Worm (Caenorhabditis elegans) whole organism, L4 larva: ENCODE measurements around the gene F46C3.7.

Experiments used
- aha-1 ChIP-seq: fragments of 150-350 bp; peaks from one replicate; lab custom pipeline; 2014; ENCODE audit warnings: missing biosample characterization, missing genetic modification characterization
- aly-2 ChIP-seq: sonication (generic microtip); optimal IDR thresholded peaks from 2 replicates; lab custom pipeline; 2018; ENCODE audit warnings: missing biosample characterization, missing genetic modification characterization
- ceh-20 ChIP-seq: fragments of 200-800 bp; sonication (Bioruptor generic); IDR thresholded peaks from 2 replicates; pipeline ENCODE4 v1.3.6; 2022; ENCODE audit warnings: missing genetic modification reagents, missing genetic modification characterization, missing compliant biosample characterization
- daf-19 ChIP-seq: fragments of 200-800 bp; sonication (Bioruptor generic); conservative IDR thresholded peaks from 2 replicates; pipeline ENCODE4 v1.3.6; 2022; ENCODE audit warnings: missing genetic modification characterization, missing compliant biosample characterization
- egl-27 ChIP-seq: sonication (generic microtip); optimal IDR thresholded peaks from 3 replicates; lab custom pipeline; 2017; ENCODE audit warnings: missing biosample characterization, missing genetic modification reagents, missing genetic modification characterization
- fkh-10 ChIP-seq: fragments of 150-350 bp; optimal IDR thresholded peaks from 2 replicates; lab custom pipeline; 2014; ENCODE audit warnings: missing biosample characterization, missing genetic modification reagents, missing genetic modification characterization
- lin-29 ChIP-seq: fragments of 200-800 bp; sonication (Bioruptor generic); IDR thresholded peaks from 2 replicates; pipeline ENCODE4 v1.3.6; 2022; ENCODE audit warnings: missing genetic modification reagents, missing genetic modification characterization, missing compliant biosample characterization
- spr-3 ChIP-seq: fragments of 200-800 bp; sonication (Bioruptor generic); optimal IDR thresholded peaks from 2 replicates; lab custom pipeline; 2018; ENCODE audit warnings: mild to moderate bottlenecking, missing genetic modification characterization, missing compliant biosample characterization

DNA sequence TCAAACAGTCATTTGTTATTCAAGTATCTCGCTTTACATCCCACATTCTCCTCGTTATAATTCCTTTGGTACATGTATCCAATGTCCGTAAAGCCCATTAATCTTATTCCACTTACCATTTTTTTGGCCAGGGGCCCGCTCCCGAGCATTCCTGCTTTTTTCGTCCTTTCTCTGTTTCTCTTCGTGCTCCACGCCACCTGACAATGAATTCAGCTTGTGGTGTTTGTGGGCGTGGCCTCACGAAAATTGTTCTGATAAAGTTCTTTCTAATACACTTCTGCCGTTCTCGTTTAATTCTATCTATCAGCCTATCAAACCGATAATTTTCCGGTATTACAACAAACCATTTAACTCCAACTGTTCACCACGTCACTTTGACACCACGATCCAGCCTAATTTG is 40.2 kb downstream of the F46C3.7 start:
- TF ChIP-seq lin-29: no peak
- TF ChIP-seq fkh-10: no peak
- TF ChIP-seq aha-1: no peak
- TF ChIP-seq aly-2: no peak
- no peak for TF ChIP-seq spr-3 (GFP tag; lab: Kevin White, UChicago)
- no peak for TF ChIP-seq ceh-20
- no peak for TF ChIP-seq egl-27 (tag; lab: Kevin White, UChicago)
- no peak for TF ChIP-seq daf-19 (GFP tag; lab: Robert Waterston, UW)
